Fruit fly (Drosophila melanogaster) whole organism, embryonic: ENCODE measurements around the gene CG13930.

Experiments used
- BEAF-32 ChIP-seq: fragments of 200-800 bp; sonication (Bioruptor generic); optimal IDR thresholded peaks from 3 replicates; lab custom pipeline; 2017; ENCODE audit warnings: missing biosample characterization, missing genetic modification characterization, mild to moderate bottlenecking, moderate library complexity, missing genetic modification reagents
- Bgb ChIP-seq: fragments of 200-800 bp; sonication (Bioruptor generic); IDR thresholded peaks from 2 replicates; pipeline ENCODE4 v1.3.6; 2022; ENCODE audit warnings: missing biosample characterization, missing genetic modification characterization; ENCODE audit not compliant: partially characterized antibody
- CG10147 ChIP-seq: fragments of 200-800 bp; sonication (Bioruptor generic); optimal IDR thresholded peaks from 2 replicates; lab custom pipeline; 2019; ENCODE audit warnings: missing biosample characterization, mild to moderate bottlenecking, missing genetic modification characterization, moderate library complexity
- CG10321 ChIP-seq: fragments of 200-800 bp; sonication (Bioruptor generic); IDR thresholded peaks from 2 replicates; pipeline ENCODE4 v1.3.6; 2022; ENCODE audit warnings: missing biosample characterization, missing genetic modification characterization
- CG10543 ChIP-seq: fragments of 200-800 bp; sonication (Bioruptor generic); optimal IDR thresholded peaks from 3 replicates; lab custom pipeline; 2017; ENCODE audit warnings: missing biosample characterization, mild to moderate bottlenecking, missing genetic modification characterization, moderate library complexity
- CG10979 ChIP-seq: fragments of 200-800 bp; sonication (Bioruptor generic); optimal IDR thresholded peaks from 2 replicates; lab custom pipeline; 2018; ENCODE audit warnings: missing biosample characterization, mild to moderate bottlenecking, missing genetic modification characterization, moderate library complexity
- CG11456 ChIP-seq: fragments of 200-800 bp; sonication (Bioruptor generic); IDR thresholded peaks from 3 replicates; pipeline ENCODE4 v1.3.6; 2022; ENCODE audit warnings: missing biosample characterization, missing genetic modification characterization
- CG12659 ChIP-seq: fragments of 200-800 bp; sonication (Bioruptor generic); optimal IDR thresholded peaks from 3 replicates; lab custom pipeline; 2017; ENCODE audit warnings: mild to moderate bottlenecking, missing biosample characterization, missing genetic modification reagents, missing genetic modification characterization
- CG13123 ChIP-seq: fragments of 200-800 bp; sonication (Bioruptor generic); optimal IDR thresholded peaks from 2 replicates; lab custom pipeline; 2016; ENCODE audit warnings: missing biosample characterization, missing genetic modification characterization
- CG14014 ChIP-seq: fragments of 200-800 bp; sonication (Bioruptor generic); IDR thresholded peaks from 2 replicates; pipeline ENCODE4 v1.3.6; 2022; ENCODE audit warnings: missing biosample characterization, missing genetic modification characterization
- CG15073 ChIP-seq: fragments of 200-800 bp; sonication (Bioruptor generic); optimal IDR thresholded peaks from 2 replicates; lab custom pipeline; 2016; ENCODE audit warnings: missing biosample characterization, missing genetic modification characterization
- CG17829 ChIP-seq: fragments of 200-800 bp; optimal IDR thresholded peaks from 2 replicates; lab custom pipeline; 2019; ENCODE audit warnings: missing biosample characterization, mild to moderate bottlenecking, missing genetic modification characterization, moderate library complexity
- CG1832 ChIP-seq: fragments of 200-800 bp; sonication (Bioruptor generic); optimal IDR thresholded peaks from 2 replicates; lab custom pipeline; 2017; ENCODE audit warnings: missing biosample characterization, mild to moderate bottlenecking, missing genetic modification characterization, inconsistent platforms
- CG31365 ChIP-seq: fragments of 200-800 bp; sonication (Bioruptor generic); optimal IDR thresholded peaks from 2 replicates; lab custom pipeline; 2018; ENCODE audit warnings: missing biosample characterization, mild to moderate bottlenecking, missing genetic modification characterization
- CG3281 ChIP-seq: fragments of 200-800 bp; sonication (Bioruptor generic); optimal IDR thresholded peaks from 3 replicates; lab custom pipeline; 2017; ENCODE audit warnings: missing biosample characterization, mild to moderate bottlenecking, missing genetic modification characterization
- CG33213 ChIP-seq: fragments of 200-800 bp; sonication (Bioruptor generic); optimal IDR thresholded peaks from 3 replicates; lab custom pipeline; 2016; ENCODE audit warnings: missing biosample characterization, missing genetic modification characterization
- CG4854 ChIP-seq: fragments of 200-800 bp; sonication (Bioruptor generic); optimal IDR thresholded peaks from 2 replicates; lab custom pipeline; 2016; ENCODE audit warnings: missing biosample characterization, missing genetic modification characterization, inconsistent platforms
- CG6654 ChIP-seq: fragments of 200-800 bp; sonication (Bioruptor generic); optimal IDR thresholded peaks from 2 replicates; lab custom pipeline; 2017; ENCODE audit warnings: missing biosample characterization, mild to moderate bottlenecking, missing genetic modification characterization
- CG9932 ChIP-seq: fragments of 200-800 bp; sonication (Bioruptor generic); IDR thresholded peaks from 2 replicates; pipeline ENCODE4 v1.3.6; 2022; ENCODE audit warnings: missing biosample characterization, missing genetic modification characterization
- Elba2 ChIP-seq: fragments of 200-800 bp; sonication (Bioruptor generic); optimal IDR thresholded peaks from 3 replicates; lab custom pipeline; 2016; ENCODE audit warnings: missing biosample characterization, missing genetic modification characterization
- Ets97D ChIP-seq: fragments of 200-800 bp; sonication (Bioruptor generic); optimal IDR thresholded peaks from 3 replicates; lab custom pipeline; 2016; ENCODE audit warnings: missing biosample characterization, missing genetic modification characterization
- Fer1 ChIP-seq: fragments of 200-800 bp; sonication (Bioruptor generic); optimal IDR thresholded peaks from 2 replicates; lab custom pipeline; 2017; ENCODE audit warnings: missing biosample characterization, mild to moderate bottlenecking, missing genetic modification characterization
- HHEX ChIP-seq: fragments of 200-800 bp; sonication (Bioruptor generic); optimal IDR thresholded peaks from 3 replicates; lab custom pipeline; 2017; ENCODE audit warnings: missing biosample characterization, mild to moderate bottlenecking, missing genetic modification characterization, missing genetic modification reagents
- Hsf ChIP-seq: fragments of 200-800 bp; sonication (Bioruptor generic); optimal IDR thresholded peaks from 3 replicates; lab custom pipeline; 2016; ENCODE audit warnings: missing biosample characterization, missing genetic modification characterization
- Lhr ChIP-seq: fragments of 200-800 bp; sonication (Bioruptor generic); optimal IDR thresholded peaks from 3 replicates; lab custom pipeline; 2017; ENCODE audit warnings: mild to moderate bottlenecking, missing biosample characterization, missing genetic modification reagents, missing genetic modification characterization
- MESR4 ChIP-seq: fragments of 200-800 bp; sonication (Bioruptor generic); optimal IDR thresholded peaks from 2 replicates; lab custom pipeline; 2018; ENCODE audit warnings: missing biosample characterization, mild to moderate bottlenecking, missing genetic modification characterization, moderate library complexity
- Pdp1 ChIP-seq, 2 experiments: fragments of 200-800 bp; sonication (Bioruptor generic); optimal IDR thresholded peaks; 3 replicates each; lab custom pipeline; 2016; ENCODE audit warnings: missing biosample characterization in 2 of 2, missing genetic modification characterization in 2 of 2, mild to moderate bottlenecking in 1 of 2, moderate library complexity in 1 of 2
- Sin3A ChIP-seq: fragments of >200 bp; optimal IDR thresholded peaks from 2 replicates; lab custom pipeline; 2018
- Sry-β ChIP-seq: fragments of 200-800 bp; sonication (Bioruptor generic); optimal IDR thresholded peaks from 2 replicates; lab custom pipeline; 2018; ENCODE audit warnings: missing biosample characterization, mild to moderate bottlenecking, missing genetic modification characterization, moderate library complexity
- TFAM ChIP-seq: fragments of 200-800 bp; sonication (Bioruptor generic); optimal IDR thresholded peaks from 2 replicates; lab custom pipeline; 2017; ENCODE audit warnings: missing biosample characterization, missing genetic modification characterization, inconsistent platforms
- amos ChIP-seq: fragments of 200-800 bp; sonication (Bioruptor generic); IDR thresholded peaks from 2 replicates; pipeline ENCODE4 v1.3.6; 2022; ENCODE audit warnings: missing biosample characterization, missing genetic modification characterization; ENCODE audit not compliant: partially characterized antibody
- bigmax ChIP-seq: fragments of 200-800 bp; sonication (Bioruptor generic); optimal IDR thresholded peaks from 2 replicates; lab custom pipeline; 2018; ENCODE audit warnings: missing biosample characterization, mild to moderate bottlenecking, missing genetic modification characterization
- ci ChIP-seq: fragments of 200-800 bp; sonication (Bioruptor generic); IDR thresholded peaks from 3 replicates; pipeline ENCODE4 v1.3.6; 2022; ENCODE audit warnings: missing biosample characterization, missing genetic modification characterization
- grau ChIP-seq: fragments of 200-800 bp; optimal IDR thresholded peaks from 3 replicates; lab custom pipeline; 2019; ENCODE audit warnings: missing biosample characterization, mild to moderate bottlenecking, missing genetic modification characterization, moderate library complexity
- hbn ChIP-seq: fragments of 200-800 bp; sonication (Bioruptor generic); IDR thresholded peaks from 2 replicates; pipeline ENCODE4 v1.3.6; 2022; ENCODE audit warnings: missing biosample characterization, missing genetic modification characterization; ENCODE audit not compliant: partially characterized antibody
- kah ChIP-seq: fragments of 200-800 bp; sonication (Bioruptor generic); optimal IDR thresholded peaks from 2 replicates; lab custom pipeline; 2018; ENCODE audit warnings: missing biosample characterization, mild to moderate bottlenecking, missing genetic modification characterization
- knrl ChIP-seq: fragments of 200-800 bp; sonication (Bioruptor generic); IDR thresholded peaks from 3 replicates; pipeline ENCODE4 v1.3.6; 2022; ENCODE audit warnings: missing biosample characterization, missing genetic modification characterization; ENCODE audit not compliant: partially characterized antibody
- lbe ChIP-seq: fragments of 200-800 bp; sonication (Bioruptor generic); optimal IDR thresholded peaks from 2 replicates; lab custom pipeline; 2016; ENCODE audit warnings: missing biosample characterization, mild to moderate bottlenecking, missing genetic modification characterization
- nmo ChIP-seq: fragments of 200-800 bp; sonication (Bioruptor generic); optimal IDR thresholded peaks from 2 replicates; lab custom pipeline; 2018; ENCODE audit warnings: missing biosample characterization, mild to moderate bottlenecking, missing genetic modification characterization, moderate library complexity
- org-1 ChIP-seq: fragments of 200-800 bp; sonication (Bioruptor generic); optimal IDR thresholded peaks from 2 replicates; lab custom pipeline; 2017; ENCODE audit warnings: missing biosample characterization, missing genetic modification characterization
- phol ChIP-seq: fragments of 200-800 bp; sonication (Bioruptor generic); optimal IDR thresholded peaks from 3 replicates; lab custom pipeline; 2018; ENCODE audit warnings: missing biosample characterization, mild to moderate bottlenecking, missing genetic modification characterization, moderate library complexity
- row ChIP-seq: fragments of 200-800 bp; sonication (Bioruptor generic); IDR thresholded peaks from 3 replicates; pipeline ENCODE4 v1.3.6; 2022; ENCODE audit warnings: missing biosample characterization, missing genetic modification characterization
- sna ChIP-seq: fragments of 200-800 bp; sonication (Bioruptor generic); IDR thresholded peaks from 2 replicates; pipeline ENCODE4 v1.3.6; 2022; ENCODE audit warnings: missing biosample characterization, missing genetic modification characterization; ENCODE audit not compliant: partially characterized antibody
- stwl ChIP-seq: fragments of 200-800 bp; sonication (Bioruptor generic); optimal IDR thresholded peaks from 3 replicates; lab custom pipeline; 2018; ENCODE audit warnings: missing biosample characterization, mild to moderate bottlenecking, missing genetic modification characterization, moderate library complexity
- tio ChIP-seq: fragments of 200-800 bp; sonication (Bioruptor generic); optimal IDR thresholded peaks from 2 replicates; lab custom pipeline; 2017; ENCODE audit warnings: missing biosample characterization, missing genetic modification characterization, inconsistent platforms
- trem ChIP-seq: fragments of 200-800 bp; optimal IDR thresholded peaks from 3 replicates; lab custom pipeline; 2019; ENCODE audit warnings: missing biosample characterization, mild to moderate bottlenecking, missing genetic modification characterization, moderate library complexity
- wor ChIP-seq: fragments of 200-800 bp; sonication (Bioruptor generic); IDR thresholded peaks from 2 replicates; pipeline ENCODE4 v1.3.6; 2022; ENCODE audit warnings: missing biosample characterization, missing genetic modification characterization
- z ChIP-seq: fragments of 200-800 bp; sonication (Bioruptor generic); IDR thresholded peaks from 3 replicates; pipeline ENCODE4 v1.3.6; 2022; ENCODE audit warnings: missing biosample characterization, missing genetic modification characterization
- zen2 ChIP-seq: fragments of 200-800 bp; sonication (Bioruptor generic); IDR thresholded peaks from 3 replicates; pipeline ENCODE4 v1.3.6; 2022; ENCODE audit warnings: missing biosample characterization, missing genetic modification characterization; ENCODE audit not compliant: partially characterized antibody
- zf30C ChIP-seq: fragments of 200-800 bp; sonication (Bioruptor generic); optimal IDR thresholded peaks from 3 replicates; lab custom pipeline; 2018; ENCODE audit warnings: missing biosample characterization, mild to moderate bottlenecking, missing genetic modification characterization

The CG13930 gene

dm6 chr3L:1664876-1665275, 7.7 kb downstream of the CG13930 start, which contains the start of the genes Srrm234 and CG7974 (continued):
- peak; percentile 38; the same call in 1 of the 2 replicates for TF ChIP-seq amos (GFP tag; lab: Robert Waterston, UW)
- TF ChIP-seq nmo (GFP tag; lab: Kevin White, UChicago): peak; percentile 10
- peak; percentile 38 for TF ChIP-seq CG12659 (GFP tag; lab: Kevin White, UChicago)
- TF ChIP-seq CG4854 (GFP tag; lab: Kevin White, UChicago): no peak
- TF ChIP-seq Elba2 (GFP tag; lab: Kevin White, UChicago): peak; percentile 94
- peak; percentile 46 for TF ChIP-seq bigmax (GFP tag; lab: Kevin White, UChicago)
- no peak for TF ChIP-seq CG31365 (tag; lab: Kevin White, UChicago)
- peak; percentile 25 for TF ChIP-seq CG10147 (GFP tag; lab: Kevin White, UChicago)
- no peak for TF ChIP-seq HHEX
- 0 out of 3 replicates have a peak, but pooled peaks have one; percentile 11 for TF ChIP-seq knrl
- no peak for TF ChIP-seq CG11456 (GFP tag; lab: Robert Waterston, UW)
- no peak for TF ChIP-seq CG13123 (GFP tag; lab: Kevin White, UChicago)
- TF ChIP-seq Ets97D: peak; percentile 58
- no peak for TF ChIP-seq kah (GFP tag; lab: Kevin White, UChicago)
- peak; percentile 18 for TF ChIP-seq BEAF-32
- no peak for TF ChIP-seq zf30C (GFP tag; lab: Kevin White, UChicago)
- TF ChIP-seq CG14014: no peak
- TF ChIP-seq Lhr (GFP tag; lab: Kevin White, UChicago): peak; percentile 5
- peak; percentile 53 for TF ChIP-seq phol (tag; lab: Kevin White, UChicago)
- TF ChIP-seq CG1832 (GFP tag; lab: Kevin White, UChicago): no peak
- peak; percentile 6 for TF ChIP-seq CG10979 (tag; lab: Kevin White, UChicago)
- peak; percentile 84 for TF ChIP-seq MESR4
- TF ChIP-seq CG10321: no peak
- peak; percentile 49 for TF ChIP-seq hbn
- peak; percentile 50 for TF ChIP-seq Sry-β (GFP tag; lab: Kevin White, UChicago)
- TF ChIP-seq zen2 (GFP tag; lab: Robert Waterston, UW): no peak
- no peak for TF ChIP-seq Pdp1 (GFP tag; optimal IDR thresholded peaks at IDR 0.05; lab: Kevin White, UChicago)
- TF ChIP-seq sna: peak; percentile 39; the same call in 1 of the 2 replicates
- peak; percentile 27 for TF ChIP-seq CG17829
- no peak for TF ChIP-seq Hsf (GFP tag; lab: Kevin White, UChicago)
- peak; percentile 55 for TF ChIP-seq trem (tag; lab: Kevin White, UChicago)
- TF ChIP-seq TFAM (GFP tag; lab: Kevin White, UChicago): no peak
- peak; percentile 96 for TF ChIP-seq stwl (tag; lab: Kevin White, UChicago)
- TF ChIP-seq Fer1: peak; percentile 12
- TF ChIP-seq CG9932 (GFP tag; lab: Robert Waterston, UW): no peak
- TF ChIP-seq z (GFP tag; lab: Robert Waterston, UW): no peak
- peak; percentile 50 for TF ChIP-seq Sin3A
- TF ChIP-seq lbe (GFP tag; lab: Kevin White, UChicago): peak; percentile 31
- TF ChIP-seq tio: no peak
- TF ChIP-seq CG6654 (GFP tag; lab: Kevin White, UChicago): no peak
- peak; percentile 38; the same call in 1 of the 2 replicates for TF ChIP-seq Bgb (GFP tag; lab: Robert Waterston, UW)
- TF ChIP-seq org-1: no peak
- TF ChIP-seq CG15073: no peak
- no peak for TF ChIP-seq CG10543 (GFP tag; lab: Kevin White, UChicago)
- peak; percentile 29; the same call in 1 of the 3 replicates for TF ChIP-seq row (GFP tag; lab: Robert Waterston, UW)
- TF ChIP-seq CG33213 (GFP tag; lab: Kevin White, UChicago): no peak
- TF ChIP-seq ci (GFP tag; lab: Robert Waterston, UW): no peak
- TF ChIP-seq grau (tag; lab: Kevin White, UChicago): peak; percentile 4
- no peak for TF ChIP-seq wor
- no peak for TF ChIP-seq CG3281 (GFP tag; lab: Kevin White, UChicago)
